Worm (Caenorhabditis elegans): ENCODE measurements around the gene F08F8.7.

F08F8.7 gene

ce11 chrIII:7338009-7338408, 8.9 kb downstream of the F08F8.7 start:
- TF ChIP-seq dpl-1 (GFP tag; optimal IDR thresholded peaks at IDR 0.05): no peak
- TF ChIP-seq ztf-3 (GFP tag; optimal IDR thresholded peaks at IDR 0.05): no peak
- TF ChIP-seq zim-3 (tag; optimal IDR thresholded peaks at IDR 0.05): no peak
- TF ChIP-seq rcor-1 (GFP tag; IDR thresholded peaks at IDR 0.05): no peak
- no peak for TF ChIP-seq F33H1.4 (GFP tag; IDR thresholded peaks at IDR 0.05)
- TF ChIP-seq madf-3 (GFP tag; IDR thresholded peaks at IDR 0.05): 0 out of 2 replicates have a peak, but pooled peaks have one; percentile 22
- TF ChIP-seq C06A6.2 (GFP tag; conservative IDR thresholded peaks at IDR 0.05): no peak
- TF ChIP-seq let-526 (GFP tag; IDR thresholded peaks at IDR 0.05): no peak
- no peak for TF ChIP-seq attf-3 (GFP tag; conservative IDR thresholded peaks at IDR 0.05)
- no peak for TF ChIP-seq ceh-100 (GFP tag; IDR thresholded peaks at IDR 0.05)
- no peak for TF ChIP-seq Y95B8A.8 (GFP tag; IDR thresholded peaks at IDR 0.05)
- no peak for TF ChIP-seq ztf-6 (GFP tag; IDR thresholded peaks at IDR 0.05)
- no peak for TF ChIP-seq F37B4.10 (GFP tag; IDR thresholded peaks at IDR 0.05)
- no peak for TF ChIP-seq dox-1 (GFP tag; IDR thresholded peaks at IDR 0.05)
- TF ChIP-seq pbrm-1 (GFP tag; IDR thresholded peaks at IDR 0.05): 0 out of 2 replicates have a peak, but pooled peaks have one; percentile 4
- TF ChIP-seq zfh-2 (GFP tag; conservative IDR thresholded peaks at IDR 0.05): no peak

DNA sequence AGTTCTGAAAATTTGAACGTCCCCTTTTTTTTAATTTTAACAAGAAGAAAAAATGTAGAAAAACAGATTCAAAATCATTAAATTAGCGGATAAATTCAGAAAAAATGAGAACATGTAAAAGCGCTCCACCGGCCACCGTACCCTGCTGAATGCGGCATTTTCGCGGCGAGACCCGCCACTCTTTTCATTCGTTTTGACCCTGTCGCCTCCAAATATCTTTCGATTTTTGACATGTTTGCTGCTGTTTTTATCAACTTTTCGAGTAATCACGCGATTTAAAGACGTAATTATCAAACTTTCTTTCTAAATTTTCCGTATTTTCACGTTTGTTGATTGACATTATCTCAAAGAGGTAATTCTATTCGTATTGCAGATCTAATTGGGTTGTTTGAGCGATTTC, 10.7 kb downstream of the F08F8.7 start, which contains the start of gene gsp-2:
gsp-2 (plus strand) TSS at position 374 of the 400 bp plus-strand sequence.
- TF ChIP-seq ztf-18 (tag; optimal IDR thresholded peaks at IDR 0.05) (peak; percentile 47), F49E8.2 (tag; optimal IDR thresholded peaks at IDR 0.05; ENCODE audit: insufficient read depth) (no peak), F37B4.10 (GFP tag; IDR thresholded peaks at IDR 0.05) (no peak), unc-130 (GFP tag; optimal IDR thresholded peaks at IDR 0.05) (no peak), hmg-1.2 (GFP tag; IDR thresholded peaks at IDR 0.05) (peak; percentile 47; the same call in 1 of the 2 replicates), F33H1.4 (GFP tag; IDR thresholded peaks at IDR 0.05) (peak; percentile 90), attf-3 (GFP tag; conservative IDR thresholded peaks at IDR 0.05) (peak; percentile 40; the same call in 1 of the 2 replicates), repo-1 (tag; optimal IDR thresholded peaks at IDR 0.05) (no peak), hrde-1 (tag; optimal IDR thresholded peaks at IDR 0.05; ENCODE audit: borderline replicate concordance) (no peak), mcd-1 (GFP tag; IDR thresholded peaks at IDR 0.05) (peak; percentile 84), madf-8 (GFP tag; conservative IDR thresholded peaks at IDR 0.05) (0 out of 2 replicates have a peak, but pooled peaks have one; percentile 22), aptf-3 (GFP tag; IDR thresholded peaks at IDR 0.05) (no peak), hlh-12 (tag; optimal IDR thresholded peaks at IDR 0.05) (no peak), hsf-1 (GFP tag; IDR thresholded peaks at IDR 0.05) (no peak), F23B12.7 (tag; optimal IDR thresholded peaks at IDR 0.05; ENCODE audit: insufficient read depth) (peak; percentile 71), bed-2 (GFP tag; IDR thresholded peaks at IDR 0.05) (no peak), ZK185.1 (tag; optimal IDR thresholded peaks at IDR 0.05; ENCODE audit: poor library complexity, severe bottlenecking) (no peak), tbp1 (GFP tag; optimal IDR thresholded peaks at IDR 0.05) (peak; percentile 54), tlf-1 (GFP tag; optimal IDR thresholded peaks at IDR 0.05) (peak; percentile 5), mel-28 (tag; optimal IDR thresholded peaks at IDR 0.05; ENCODE audit: borderline replicate concordance) (no peak), egrh-3 (GFP tag; IDR thresholded peaks at IDR 0.05) (peak; percentile 60; the same call in 1 of the 2 replicates), attf-5 (GFP tag; optimal IDR thresholded peaks at IDR 0.05) (peak; percentile 73), madf-3 (GFP tag; IDR thresholded peaks at IDR 0.05) (0 out of 2 replicates have a peak, but pooled peaks have one; percentile 34), egl-44 (GFP tag; IDR thresholded peaks at IDR 0.05) (no peak), B0035.1 (tag; optimal IDR thresholded peaks at IDR 0.05) (no peak), Y53G8AR.9 (GFP tag; conservative IDR thresholded peaks at IDR 0.05) (0 out of 2 replicates have a peak, but pooled peaks have one; percentile 15), chd-7 (tag; optimal IDR thresholded peaks at IDR 0.05) (no peak), nhr-80 (tag; optimal IDR thresholded peaks at IDR 0.05) (peak; percentile 84), C17E4.6 (GFP tag; IDR thresholded peaks at IDR 0.05) (no peak), ekl-4 (GFP tag; IDR thresholded peaks at IDR 0.05) (no peak), hmg-20 (GFP tag; IDR thresholded peaks at IDR 0.05) (no peak), lir-1 (GFP tag; conservative IDR thresholded peaks at IDR 0.05) (peak; percentile 62; the same call in 1 of the 2 replicates), lsl-1 (GFP tag; optimal IDR thresholded peaks at IDR 0.05) (peak; percentile 87), sea-2 (GFP tag; IDR thresholded peaks at IDR 0.05) (no peak), zfh-2 (GFP tag; conservative IDR thresholded peaks at IDR 0.05) (peak; percentile 61; the same call in 1 of the 2 replicates), nhr-27 (tag; optimal IDR thresholded peaks at IDR 0.05) (no peak)

Data from whole organism, young adult.